Worm (Caenorhabditis elegans) whole organism, midembryonic: Measurements from ENCODE around the gene clec-165.

Experiments
- med-1 ChIP-seq: sonication (generic microtip); optimal IDR thresholded peaks from 2 replicates; lab custom pipeline; 2017; ENCODE audit warnings: missing genetic modification characterization, mild to moderate bottlenecking, missing compliant biosample characterization, antibody characterized with exemption, missing genetic modification reagents; ENCODE audit not compliant: insufficient read depth
- tab-1 ChIP-seq: fragments of 200-800 bp; sonication (Bioruptor generic); IDR thresholded peaks from 2 replicates; pipeline ENCODE4 v1.3.6; 2022; ENCODE audit warnings: missing genetic modification characterization, missing compliant biosample characterization
- ztf-29 ChIP-seq: fragments of 200-800 bp; sonication (Bioruptor generic); IDR thresholded peaks from 2 replicates; pipeline ENCODE4 v1.3.6; 2022; ENCODE audit warnings: missing genetic modification reagents, missing genetic modification characterization, missing compliant biosample characterization

ce11 chrIV:1225596-1226232 lies 21.0 kb downstream of the clec-165 start, which contains the start of gene W09G12.8:
- TF ChIP-seq med-1 (GFP tag; lab: Kevin White, UChicago), result no peak
- TF ChIP-seq ztf-29, result no peak
- no peak for TF ChIP-seq tab-1
